Worm (Caenorhabditis elegans) whole organism, L4 larva: ENCODE measurements around the gene taf-7.1.

ENCODE experiments used
- aly-2 ChIP-seq: sonication (generic microtip); optimal IDR thresholded peaks from 2 replicates; lab custom pipeline; 2018; ENCODE audit warnings: missing biosample characterization, missing genetic modification characterization
- lin-1 ChIP-seq: fragments of 200-800 bp; sonication (Bioruptor generic); IDR thresholded peaks from 2 replicates; pipeline ENCODE4 v1.3.6; 2022; ENCODE audit warnings: missing genetic modification reagents, missing genetic modification characterization, missing compliant biosample characterization

DNA sequence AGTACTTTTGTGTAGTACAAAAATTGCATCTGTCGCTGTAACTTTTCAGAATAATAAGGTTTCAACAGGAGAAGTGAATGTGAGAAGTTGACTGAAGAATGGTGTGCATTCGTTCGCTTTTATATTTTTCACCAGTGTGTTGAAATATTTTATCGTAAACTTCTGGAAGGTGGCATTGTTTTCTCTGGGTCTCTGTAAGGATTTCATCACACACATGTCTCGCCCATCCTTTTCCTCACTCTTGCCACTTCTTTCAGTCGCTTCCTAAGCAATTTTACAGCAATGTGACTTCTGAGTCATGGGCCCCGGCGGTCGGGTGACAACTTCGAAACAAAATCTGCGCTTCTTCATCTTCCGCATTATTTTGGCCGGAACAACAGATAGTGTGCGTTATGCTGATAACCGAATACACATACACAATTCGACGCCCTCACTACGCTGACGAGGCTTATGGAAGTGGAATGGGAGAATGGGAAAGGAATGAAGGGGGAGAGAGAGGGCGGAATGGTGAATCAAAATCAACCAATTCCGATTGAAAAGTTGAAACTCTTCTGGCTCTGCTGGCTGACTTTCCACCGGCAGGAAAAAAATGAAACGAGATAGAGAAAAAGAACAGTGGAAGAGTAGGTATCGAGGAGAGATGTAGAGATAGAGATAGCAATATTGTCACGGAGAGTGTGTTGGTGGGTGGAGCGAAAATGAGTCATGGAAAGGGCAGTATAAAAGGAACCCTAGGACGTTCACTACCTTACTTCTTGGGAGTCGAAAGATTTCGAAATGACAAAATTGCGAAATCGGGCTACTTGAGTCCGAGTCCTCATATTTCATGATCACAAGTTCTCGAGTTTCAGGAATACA lies 45.7 kb downstream of the taf-7.1 start:
- TF ChIP-seq lin-1 (GFP tag; lab: Robert Waterston, UW) (no peak), aly-2 (no peak)
